Fruit fly (Drosophila melanogaster) whole organism, embryonic: Measurements from ENCODE around the gene CG18081.
A peak's percentile ranks its signal among the peaks of the same experiment; 100 is the strongest.

Source experiments
- Asciz ChIP-seq: fragments of 200-800 bp; sonication (Bioruptor generic); optimal IDR thresholded peaks from 2 replicates; lab custom pipeline; 2017; ENCODE audit warnings: missing biosample characterization, mild to moderate bottlenecking, missing genetic modification characterization, missing genetic modification reagents
- Atf-2 ChIP-seq: fragments of 200-800 bp; sonication (Bioruptor generic); optimal IDR thresholded peaks from 2 replicates; lab custom pipeline; 2016; ENCODE audit warnings: missing biosample characterization, missing genetic modification characterization
- Atf6 ChIP-seq: fragments of 200-800 bp; sonication (Bioruptor generic); IDR thresholded peaks from 2 replicates; pipeline ENCODE4 v1.3.6; 2022; ENCODE audit warnings: missing biosample characterization, missing genetic modification characterization
- CG10267 ChIP-seq: fragments of 200-800 bp; sonication (Bioruptor generic); optimal IDR thresholded peaks from 2 replicates; lab custom pipeline; 2018; ENCODE audit warnings: missing biosample characterization, mild to moderate bottlenecking, missing genetic modification characterization, moderate library complexity
- CG11504 ChIP-seq: fragments of 200-800 bp; sonication (Bioruptor generic); optimal IDR thresholded peaks from 3 replicates; lab custom pipeline; 2019; ENCODE audit warnings: missing biosample characterization, mild to moderate bottlenecking, missing genetic modification characterization, moderate library complexity
- CG11695 ChIP-seq: fragments of 200-800 bp; sonication (Bioruptor generic); IDR thresholded peaks from 3 replicates; pipeline ENCODE4 v1.3.6; 2022; ENCODE audit warnings: missing biosample characterization, missing genetic modification characterization
- CG12299 ChIP-seq: fragments of 200-800 bp; sonication (Bioruptor generic); optimal IDR thresholded peaks from 2 replicates; lab custom pipeline; 2018; ENCODE audit warnings: missing biosample characterization, mild to moderate bottlenecking, missing genetic modification characterization
- CG13624 ChIP-seq: fragments of 200-800 bp; sonication (Bioruptor generic); optimal IDR thresholded peaks from 2 replicates; lab custom pipeline; 2016; ENCODE audit warnings: missing biosample characterization, missing genetic modification characterization
- CG15073 ChIP-seq: fragments of 200-800 bp; sonication (Bioruptor generic); optimal IDR thresholded peaks from 2 replicates; lab custom pipeline; 2016; ENCODE audit warnings: missing biosample characterization, missing genetic modification characterization
- CG16779 ChIP-seq: fragments of 200-800 bp; sonication (Bioruptor generic); IDR thresholded peaks from 2 replicates; pipeline ENCODE4 v1.3.6; 2022; ENCODE audit warnings: missing biosample characterization, missing genetic modification characterization
- CG2116 ChIP-seq: fragments of 200-800 bp; sonication (Bioruptor generic); optimal IDR thresholded peaks from 3 replicates; lab custom pipeline; 2018; ENCODE audit warnings: missing biosample characterization, mild to moderate bottlenecking, missing genetic modification characterization
- CG2129 ChIP-seq: fragments of 200-800 bp; sonication (Bioruptor generic); IDR thresholded peaks from 2 replicates; pipeline ENCODE4 v1.3.6; 2022; ENCODE audit warnings: missing biosample characterization, missing genetic modification characterization; ENCODE audit not compliant: partially characterized antibody
- CG31388 ChIP-seq: fragments of 200-800 bp; sonication (Bioruptor generic); optimal IDR thresholded peaks from 2 replicates; lab custom pipeline; 2016; ENCODE audit warnings: missing biosample characterization, missing genetic modification characterization
- CG32772 ChIP-seq: fragments of 200-800 bp; sonication (Bioruptor generic); IDR thresholded peaks from 2 replicates; pipeline ENCODE4 v1.3.6; 2022; ENCODE audit warnings: missing biosample characterization, missing genetic modification characterization
- CG34422 ChIP-seq: fragments of 200-800 bp; sonication (Bioruptor generic); IDR thresholded peaks from 3 replicates; pipeline ENCODE4 v1.3.6; 2022; ENCODE audit warnings: missing biosample characterization, missing genetic modification characterization
- CG6254 ChIP-seq: fragments of 200-800 bp; sonication (Bioruptor generic); optimal IDR thresholded peaks from 3 replicates; lab custom pipeline; 2017; ENCODE audit warnings: mild to moderate bottlenecking, missing biosample characterization, missing genetic modification reagents, missing genetic modification characterization
- CG6272 ChIP-seq: fragments of 200-800 bp; sonication (Bioruptor generic); IDR thresholded peaks from 2 replicates; pipeline ENCODE4 v1.3.6; 2022; ENCODE audit warnings: missing biosample characterization, missing genetic modification characterization
- CG6689 ChIP-seq: fragments of 200-800 bp; sonication (Bioruptor generic); IDR thresholded peaks from 2 replicates; pipeline ENCODE4 v1.3.6; 2022; ENCODE audit warnings: missing biosample characterization, missing genetic modification characterization
- CG8089 ChIP-seq: fragments of 200-800 bp; sonication (Bioruptor generic); optimal IDR thresholded peaks from 3 replicates; lab custom pipeline; 2016; ENCODE audit warnings: missing biosample characterization, missing genetic modification characterization
- CG8290 ChIP-seq, 3 experiments: fragments of 200-800 bp; sonication (Bioruptor generic); optimal IDR thresholded peaks; 2 replicates each; lab custom pipeline; 2016 to 2019; ENCODE audit warnings: missing biosample characterization in 3 of 3, missing genetic modification characterization in 3 of 3, mild to moderate bottlenecking in 2 of 3, moderate library complexity in 1 of 3
- CG8478 ChIP-seq: fragments of >200 bp; optimal IDR thresholded peaks from 2 replicates; lab custom pipeline; 2018
- CG8924 ChIP-seq: fragments of 200-800 bp; optimal IDR thresholded peaks from 3 replicates; lab custom pipeline; 2019; ENCODE audit warnings: missing biosample characterization, mild to moderate bottlenecking, missing genetic modification characterization, moderate library complexity
- CG9727 ChIP-seq: fragments of 200-800 bp; sonication (Bioruptor generic); optimal IDR thresholded peaks from 3 replicates; lab custom pipeline; 2017; ENCODE audit warnings: missing biosample characterization, mild to moderate bottlenecking, missing genetic modification characterization
- Camta ChIP-seq: fragments of 200-800 bp; sonication (Bioruptor generic); optimal IDR thresholded peaks from 2 replicates; lab custom pipeline; 2016; ENCODE audit warnings: missing biosample characterization, missing genetic modification characterization
- D19A ChIP-seq: fragments of 200-800 bp; optimal IDR thresholded peaks from 3 replicates; lab custom pipeline; 2019; ENCODE audit warnings: missing biosample characterization, mild to moderate bottlenecking, missing genetic modification characterization, moderate library complexity
- Dek ChIP-seq: fragments of 200-800 bp; sonication (Bioruptor generic); optimal IDR thresholded peaks from 3 replicates; lab custom pipeline; 2019; ENCODE audit warnings: missing biosample characterization, mild to moderate bottlenecking, missing genetic modification characterization, moderate library complexity
- HmgD ChIP-seq: fragments of 200-800 bp; sonication (Bioruptor generic); optimal IDR thresholded peaks from 3 replicates; lab custom pipeline; 2016; ENCODE audit warnings: missing biosample characterization, missing genetic modification characterization
- HmgZ ChIP-seq: fragments of 200-800 bp; sonication (Bioruptor generic); optimal IDR thresholded peaks from 2 replicates; lab custom pipeline; 2018; ENCODE audit warnings: missing biosample characterization, mild to moderate bottlenecking, missing genetic modification characterization
- Ptx1 ChIP-seq: fragments of 200-800 bp; sonication (Bioruptor generic); IDR thresholded peaks from 2 replicates; pipeline ENCODE4 v1.3.6; 2022; ENCODE audit warnings: missing biosample characterization, missing genetic modification characterization
- Sin3A ChIP-seq: fragments of >200 bp; optimal IDR thresholded peaks from 2 replicates; lab custom pipeline; 2018
- Stat92E ChIP-seq, 3 experiments: fragments of >200 bp in 2 of 3; fragments of 200-800 bp in 1 of 3; sonication (Bioruptor generic) in 1 of 3; optimal IDR thresholded peaks; 2 replicates each; lab custom pipeline; 2017 to 2019; ENCODE audit warnings: missing biosample characterization in 3 of 3, missing genetic modification characterization in 3 of 3, mild to moderate bottlenecking in 1 of 3, moderate library complexity in 1 of 3
- Trl ChIP-seq, 3 experiments: fragments of >200 bp in 2 of 3; fragments of 200-800 bp in 1 of 3; sonication (Bioruptor generic) in 1 of 3; optimal IDR thresholded peaks; 2 replicates in 1 of 3; 3 replicates in 2 of 3; lab custom pipeline; 2016 to 2017; ENCODE audit warnings: missing biosample characterization in 1 of 3, missing genetic modification characterization in 1 of 3
- Vsx1 ChIP-seq: fragments of 200-800 bp; sonication (Bioruptor generic); optimal IDR thresholded peaks from 2 replicates; lab custom pipeline; 2017; ENCODE audit warnings: missing biosample characterization, mild to moderate bottlenecking, missing genetic modification characterization, missing genetic modification reagents
- abd-A ChIP-seq: fragments of 200-800 bp; sonication (Bioruptor generic); optimal IDR thresholded peaks from 3 replicates; lab custom pipeline; 2019; ENCODE audit warnings: missing biosample characterization, mild to moderate bottlenecking, missing genetic modification characterization, moderate library complexity
- ato ChIP-seq: fragments of 200-800 bp; sonication (Bioruptor generic); IDR thresholded peaks from 2 replicates; pipeline ENCODE4 v1.3.6; 2022; ENCODE audit warnings: missing biosample characterization, missing genetic modification characterization; ENCODE audit not compliant: partially characterized antibody
- bowl ChIP-seq: fragments of 200-800 bp; sonication (Bioruptor generic); IDR thresholded peaks from 2 replicates; pipeline ENCODE4 v1.3.6; 2022; ENCODE audit warnings: missing biosample characterization, missing genetic modification characterization
- cg ChIP-seq: fragments of 200-800 bp; sonication (Bioruptor generic); optimal IDR thresholded peaks from 3 replicates; lab custom pipeline; 2019; ENCODE audit warnings: missing biosample characterization, mild to moderate bottlenecking, missing genetic modification characterization, moderate library complexity
- dm ChIP-seq: fragments of 200-800 bp; sonication (Bioruptor generic); optimal IDR thresholded peaks from 3 replicates; lab custom pipeline; 2016; ENCODE audit warnings: missing biosample characterization, missing genetic modification characterization
- ken ChIP-seq: fragments of 200-800 bp; sonication (Bioruptor generic); IDR thresholded peaks from 3 replicates; pipeline ENCODE4 v1.3.6; 2022; ENCODE audit warnings: missing biosample characterization, missing genetic modification characterization
- lab ChIP-seq: fragments of 200-800 bp; sonication (Bioruptor generic); optimal IDR thresholded peaks from 3 replicates; lab custom pipeline; 2017; ENCODE audit warnings: missing biosample characterization, missing genetic modification characterization, mild to moderate bottlenecking, moderate library complexity, missing genetic modification reagents
- nmo ChIP-seq: fragments of 200-800 bp; sonication (Bioruptor generic); optimal IDR thresholded peaks from 2 replicates; lab custom pipeline; 2018; ENCODE audit warnings: missing biosample characterization, mild to moderate bottlenecking, missing genetic modification characterization, moderate library complexity
- onecut ChIP-seq: fragments of 200-800 bp; sonication (Bioruptor generic); IDR thresholded peaks from 2 replicates; pipeline ENCODE4 v1.3.6; 2022; ENCODE audit warnings: missing biosample characterization, missing genetic modification characterization
- pita ChIP-seq: fragments of 200-800 bp; sonication (Bioruptor generic); optimal IDR thresholded peaks from 2 replicates; lab custom pipeline; 2017; ENCODE audit warnings: missing biosample characterization, mild to moderate bottlenecking, missing genetic modification characterization
- psq ChIP-seq: fragments of 200-800 bp; sonication (Bioruptor generic); optimal IDR thresholded peaks from 2 replicates; lab custom pipeline; 2017; ENCODE audit warnings: missing biosample characterization, missing genetic modification characterization
- salm ChIP-seq: fragments of 200-800 bp; sonication (Bioruptor generic); optimal IDR thresholded peaks from 2 replicates; lab custom pipeline; 2018; ENCODE audit warnings: missing biosample characterization, mild to moderate bottlenecking, missing genetic modification characterization
- sob ChIP-seq: fragments of 200-800 bp; sonication (Bioruptor generic); IDR thresholded peaks from 2 replicates; pipeline ENCODE4 v1.3.6; 2022; ENCODE audit warnings: missing biosample characterization, missing genetic modification characterization
- stc ChIP-seq: fragments of 200-800 bp; sonication (Bioruptor generic); IDR thresholded peaks from 2 replicates; pipeline ENCODE4 v1.3.6; 2022; ENCODE audit warnings: missing biosample characterization, missing genetic modification characterization
- tio ChIP-seq: fragments of 200-800 bp; sonication (Bioruptor generic); optimal IDR thresholded peaks from 2 replicates; lab custom pipeline; 2017; ENCODE audit warnings: missing biosample characterization, missing genetic modification characterization, inconsistent platforms
- tna ChIP-seq: fragments of 200-800 bp; sonication (Bioruptor generic); IDR thresholded peaks from 2 replicates; pipeline ENCODE4 v1.3.6; 2022; ENCODE audit warnings: missing biosample characterization, missing genetic modification characterization; ENCODE audit not compliant: partially characterized antibody

Gene CG18081

DNA sequence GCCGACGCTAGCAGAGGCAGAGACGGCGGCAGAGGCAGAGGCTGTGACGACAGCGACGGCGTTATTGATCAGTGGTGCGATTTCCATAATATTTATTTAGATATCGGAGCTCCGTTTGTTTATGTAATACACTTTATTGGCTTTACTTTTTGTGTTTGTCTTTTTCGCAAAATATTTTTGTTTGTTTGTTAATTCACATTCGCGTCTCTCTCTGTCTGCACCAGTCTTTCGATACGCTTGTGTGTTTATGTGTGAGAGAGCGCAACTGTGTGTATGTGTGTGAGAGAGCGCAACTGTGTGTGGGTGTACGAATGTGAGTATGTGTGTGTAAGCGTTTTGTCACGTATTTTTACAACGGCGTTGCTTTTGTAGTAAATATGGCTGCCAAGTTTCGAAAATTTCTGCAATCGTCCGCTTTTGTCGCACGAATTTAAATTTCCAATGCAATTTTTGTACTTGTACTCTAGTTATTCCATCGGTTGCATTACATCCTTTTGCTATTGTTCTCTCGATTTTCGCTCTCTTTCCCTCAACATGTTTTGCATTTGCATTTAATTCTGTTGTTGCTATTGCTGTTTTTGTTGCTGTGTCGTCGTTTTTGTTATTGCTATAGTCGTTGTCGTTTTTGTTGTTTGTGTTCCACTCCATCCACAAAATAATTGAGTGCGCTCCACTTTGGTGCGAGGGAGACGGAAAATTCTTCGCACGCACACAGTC, 9.5 kb downstream of the CG18081 start (continued):
- TF ChIP-seq nmo (GFP tag; lab: Kevin White, UChicago) (no peak), sob (peak; percentile 56; the same call in 1 of the 2 replicates), CG8924 (peak; percentile 1), cg (peak; percentile 99), CG8089 (GFP tag; lab: Kevin White, UChicago) (no peak), salm (tag; lab: Kevin White, UChicago) (peak; percentile 15), Trl (optimal IDR thresholded peaks at IDR 0.05; lab: Kevin White, UChicago) (peak; percentile 81 to 94), Trl (GFP tag; optimal IDR thresholded peaks at IDR 0.05; lab: Kevin White, UChicago) (peak; percentile 26), tio (GFP tag; lab: Kevin White, UChicago) (no peak), CG16779 (no peak), bowl (GFP tag; lab: Robert Waterston, UW) (peak; percentile 27; the same call in 1 of the 2 replicates), CG12299 (peak; percentile 43), CG10267 (tag; lab: Kevin White, UChicago) (peak; percentile 11), CG32772 (GFP tag; lab: Robert Waterston, UW) (no peak), CG11695 (GFP tag; lab: Robert Waterston, UW) (peak; percentile 49; the same call in 1 of the 3 replicates), CG9727 (GFP tag; lab: Kevin White, UChicago) (peak; percentile 45), tna (GFP tag; lab: Robert Waterston, UW) (no peak), lab (GFP tag; lab: Kevin White, UChicago) (peak; percentile 62), CG8290 (GFP tag; optimal IDR thresholded peaks at IDR 0.05; lab: Kevin White, UChicago) (no peak), CG8290 (tag; optimal IDR thresholded peaks at IDR 0.05; lab: Kevin White, UChicago) (no peak), Asciz (GFP tag; lab: Kevin White, UChicago) (peak; percentile 32), psq (no peak), HmgZ (tag; lab: Kevin White, UChicago) (peak; percentile 57), HmgD (GFP tag; lab: Kevin White, UChicago) (no peak), CG11504 (tag; lab: Kevin White, UChicago) (peak; percentile 22), Atf-2 (GFP tag; lab: Kevin White, UChicago) (no peak), CG6254 (GFP tag; lab: Kevin White, UChicago) (peak; percentile 21), CG13624 (GFP tag; lab: Kevin White, UChicago) (no peak), stc (peak; percentile 54; the same call in 1 of the 2 replicates), CG31388 (GFP tag; lab: Kevin White, UChicago) (no peak), CG15073 (GFP tag; lab: Kevin White, UChicago) (no peak), Camta (GFP tag; lab: Kevin White, UChicago) (no peak), dm (GFP tag; lab: Kevin White, UChicago) (no peak), abd-A (tag; lab: Kevin White, UChicago) (peak; percentile 8), ken (GFP tag; lab: Robert Waterston, UW) (0 out of 3 replicates have a peak, but pooled peaks have one; percentile 8), D19A (tag; lab: Kevin White, UChicago) (no peak), ato (GFP tag; lab: Robert Waterston, UW) (no peak), Atf6 (GFP tag; lab: Robert Waterston, UW) (no peak), onecut (GFP tag; lab: Robert Waterston, UW) (peak; percentile 32; the same call in 1 of the 2 replicates), CG6689 (GFP tag; lab: Robert Waterston, UW) (peak; percentile 9; the same call in 1 of the 2 replicates), CG2116 (GFP tag; lab: Kevin White, UChicago) (peak; percentile 4), Sin3A (lab: Kevin White, UChicago) (no peak), Dek (peak; percentile 29), Stat92E (GFP tag; optimal IDR thresholded peaks at IDR 0.05; lab: Kevin White, UChicago) (no peak), Ptx1 (GFP tag; lab: Robert Waterston, UW) (no peak), CG2129 (GFP tag; lab: Robert Waterston, UW) (no peak), Vsx1 (GFP tag; lab: Kevin White, UChicago) (peak; percentile 54), CG6272 (GFP tag; lab: Robert Waterston, UW) (no peak), pita (GFP tag; lab: Kevin White, UChicago) (no peak), CG8478 (lab: Kevin White, UChicago) (peak; percentile 89), CG34422 (GFP tag; lab: Robert Waterston, UW) (peak; percentile 44; the same call in 1 of the 3 replicates)
